Fruit fly (Drosophila melanogaster): ENCODE results near the gene CG34462.

Gene CG34462

DNA sequence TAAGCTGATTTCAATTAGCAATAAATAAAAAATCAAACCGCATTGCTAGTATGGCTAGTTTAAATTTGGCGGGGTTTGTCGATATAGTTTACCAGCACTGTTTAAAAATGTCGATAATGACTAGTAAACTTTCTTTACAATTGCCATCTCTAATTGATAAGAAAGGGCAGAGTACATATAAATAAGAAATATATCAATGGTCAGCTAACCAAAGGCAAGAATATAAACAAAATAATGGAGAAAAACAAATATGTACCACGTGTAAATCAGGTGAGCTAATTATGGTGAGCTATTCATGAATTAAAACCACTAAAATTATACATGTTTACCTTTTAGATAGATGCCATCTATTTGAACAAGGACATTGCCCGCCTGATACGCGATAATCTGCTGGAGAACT lies 10.5 kb downstream of the CG34462 start, which contains the start of gene Pex2:
Gene Pex2 (plus strand): TSS at position 131 of the 400 bp plus-strand sequence.
- no peak for TF ChIP-seq Clk (GFP tag; optimal IDR thresholded peaks at IDR 0.05)
- TF ChIP-seq CG12768 (GFP tag; optimal IDR thresholded peaks at IDR 0.05): peak; percentile 82
- peak; percentile 76 for TF ChIP-seq kay (GFP tag; ENCODE audit: borderline replicate concordance)
- TF ChIP-seq Mnt (GFP tag; optimal IDR thresholded peaks at IDR 0.05): peak; percentile 64
- TF ChIP-seq CG33017 (tag; optimal IDR thresholded peaks at IDR 0.05): peak; percentile 51
- TF ChIP-seq CG14711 (tag; optimal IDR thresholded peaks at IDR 0.05): peak; percentile 31
- no peak for TF ChIP-seq tj (GFP tag; optimal IDR thresholded peaks at IDR 0.05)
- peak; percentile 18 for TF ChIP-seq CG11617 (GFP tag; optimal IDR thresholded peaks at IDR 0.05)
- TF ChIP-seq bab1 (GFP tag; optimal IDR thresholded peaks at IDR 0.05): peak; percentile 53
- no peak for TF ChIP-seq cnc (optimal IDR thresholded peaks at IDR 0.05)
- peak; percentile 15 for TF ChIP-seq pad (GFP tag; optimal IDR thresholded peaks at IDR 0.05)
- peak; percentile 48 for TF ChIP-seq CG7101 (tag; optimal IDR thresholded peaks at IDR 0.05)
- TF ChIP-seq toe (GFP tag; optimal IDR thresholded peaks at IDR 0.05): peak; percentile 43
- no peak for TF ChIP-seq Hr96 (GFP tag; optimal IDR thresholded peaks at IDR 0.05)
- peak; percentile 99 for TF ChIP-seq cic (GFP tag; optimal IDR thresholded peaks at IDR 0.05)
- peak; percentile 57 for TF ChIP-seq CG1620 (GFP tag; optimal IDR thresholded peaks at IDR 0.05)
- TF ChIP-seq Crg-1 (GFP tag; optimal IDR thresholded peaks at IDR 0.05): peak; percentile 34
- peak; percentile 3 for TF ChIP-seq CG5204 (GFP tag; optimal IDR thresholded peaks at IDR 0.05)
- TF ChIP-seq ovo (GFP tag; optimal IDR thresholded peaks at IDR 0.05): no peak
- no peak for TF ChIP-seq CG7045 (GFP tag; optimal IDR thresholded peaks at IDR 0.05)

DNA sequence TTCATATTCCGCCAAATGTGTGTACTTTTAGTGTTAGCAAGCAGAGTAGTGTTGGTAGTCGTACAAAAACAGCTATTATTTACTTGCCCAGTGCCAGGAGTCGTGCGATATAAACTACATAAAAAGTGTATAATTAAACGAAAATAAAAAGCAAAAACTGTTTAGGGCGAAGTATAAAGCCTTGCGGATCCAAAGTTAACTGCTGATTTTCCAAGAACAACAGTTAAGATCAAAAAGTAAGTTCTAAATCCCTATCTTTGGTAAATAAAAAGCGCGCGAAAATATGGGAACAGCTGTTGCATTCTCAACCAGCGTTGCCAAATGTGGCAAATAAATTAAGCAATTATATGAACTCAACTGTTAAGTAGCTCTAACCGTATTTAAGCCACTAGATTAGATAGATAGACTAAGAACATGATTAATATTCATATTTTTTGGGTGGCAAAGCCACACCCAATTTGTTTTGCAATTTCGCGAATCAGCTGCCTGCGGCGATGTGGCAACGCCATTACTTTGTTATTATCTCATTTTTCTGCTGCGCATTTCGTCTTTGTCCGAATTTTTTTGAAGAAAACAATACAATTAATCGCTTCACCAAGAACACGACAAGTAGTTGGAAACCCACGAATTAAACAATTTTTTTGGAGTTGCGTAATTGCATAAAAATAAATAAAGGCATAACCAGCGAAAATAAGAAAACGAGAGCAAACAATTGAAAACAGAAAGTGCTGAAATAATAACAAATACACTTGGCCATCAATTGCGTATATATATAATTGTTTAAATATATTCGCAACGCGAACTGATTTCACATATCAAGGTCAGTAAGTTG lies 12.1 kb downstream of the CG34462 start, which contains the start of the genes Prim1 and CG7083:
Gene Prim1 (plus strand): TSS at position 51 of the 832 bp plus-strand sequence.
Gene CG7083 (plus strand): TSS at position 522 of the 832 bp plus-strand sequence.
- TF ChIP-seq CG7101 (tag; optimal IDR thresholded peaks at IDR 0.05): peak; percentile 79
- peak; percentile 79 for TF ChIP-seq CG12768 (GFP tag; optimal IDR thresholded peaks at IDR 0.05)
- peak; percentile 38 for TF ChIP-seq CG33017 (tag; optimal IDR thresholded peaks at IDR 0.05)
- TF ChIP-seq pad (GFP tag; optimal IDR thresholded peaks at IDR 0.05): peak; percentile 60
- peak; percentile 74 for TF ChIP-seq Hr96 (GFP tag; optimal IDR thresholded peaks at IDR 0.05)
- TF ChIP-seq CG14711 (tag; optimal IDR thresholded peaks at IDR 0.05): peak; percentile 56
- peak; percentile 85 for TF ChIP-seq CG11617 (GFP tag; optimal IDR thresholded peaks at IDR 0.05)
- peak; percentile 78 for TF ChIP-seq Crg-1 (GFP tag; optimal IDR thresholded peaks at IDR 0.05)
- peak; percentile 86 for TF ChIP-seq CG5204 (GFP tag; optimal IDR thresholded peaks at IDR 0.05)
- peak; percentile 30 for TF ChIP-seq cic (GFP tag; optimal IDR thresholded peaks at IDR 0.05)
- peak; percentile 83 for TF ChIP-seq toe (GFP tag; optimal IDR thresholded peaks at IDR 0.05)
- peak; percentile 41 for TF ChIP-seq tj (GFP tag; optimal IDR thresholded peaks at IDR 0.05)
- TF ChIP-seq Mnt (GFP tag; optimal IDR thresholded peaks at IDR 0.05): peak; percentile 67
- TF ChIP-seq Clk (GFP tag; optimal IDR thresholded peaks at IDR 0.05): no peak
- TF ChIP-seq bab1 (GFP tag; optimal IDR thresholded peaks at IDR 0.05): peak; percentile 69
- TF ChIP-seq cnc (optimal IDR thresholded peaks at IDR 0.05): no peak
- TF ChIP-seq CG7045 (GFP tag; optimal IDR thresholded peaks at IDR 0.05): peak; percentile 67
- peak; percentile 50 for TF ChIP-seq ovo (GFP tag; optimal IDR thresholded peaks at IDR 0.05)
- peak; percentile 85 for TF ChIP-seq CG1620 (GFP tag; optimal IDR thresholded peaks at IDR 0.05)
- TF ChIP-seq kay (GFP tag; ENCODE audit: borderline replicate concordance): peak; percentile 59

DNA sequence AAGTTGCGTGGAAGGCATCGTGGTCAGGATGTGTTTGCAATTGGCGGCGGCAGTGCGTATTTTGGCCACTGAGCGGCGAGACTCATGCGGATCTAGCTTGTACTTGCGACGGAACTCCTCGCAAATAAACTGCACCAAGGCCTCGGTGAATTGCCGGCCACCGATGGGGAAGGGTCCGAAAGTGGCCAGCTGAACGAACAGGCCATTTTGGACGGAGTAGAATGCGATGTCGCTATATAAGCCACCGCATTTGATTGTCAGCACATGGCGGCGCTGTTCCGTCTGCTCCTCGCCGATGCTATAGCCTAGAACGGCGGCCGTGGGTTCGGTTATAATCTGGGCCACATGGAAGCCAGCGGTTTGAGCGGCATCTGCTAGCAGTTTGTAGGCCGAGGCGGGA lies 16.8 kb downstream of the CG34462 start:
- TF ChIP-seq tj (GFP tag; optimal IDR thresholded peaks at IDR 0.05) (no peak), Clk (GFP tag; optimal IDR thresholded peaks at IDR 0.05) (no peak), CG7045 (GFP tag; optimal IDR thresholded peaks at IDR 0.05) (no peak), ovo (GFP tag; optimal IDR thresholded peaks at IDR 0.05) (no peak), kay (GFP tag; ENCODE audit: borderline replicate concordance) (no peak)

DNA sequence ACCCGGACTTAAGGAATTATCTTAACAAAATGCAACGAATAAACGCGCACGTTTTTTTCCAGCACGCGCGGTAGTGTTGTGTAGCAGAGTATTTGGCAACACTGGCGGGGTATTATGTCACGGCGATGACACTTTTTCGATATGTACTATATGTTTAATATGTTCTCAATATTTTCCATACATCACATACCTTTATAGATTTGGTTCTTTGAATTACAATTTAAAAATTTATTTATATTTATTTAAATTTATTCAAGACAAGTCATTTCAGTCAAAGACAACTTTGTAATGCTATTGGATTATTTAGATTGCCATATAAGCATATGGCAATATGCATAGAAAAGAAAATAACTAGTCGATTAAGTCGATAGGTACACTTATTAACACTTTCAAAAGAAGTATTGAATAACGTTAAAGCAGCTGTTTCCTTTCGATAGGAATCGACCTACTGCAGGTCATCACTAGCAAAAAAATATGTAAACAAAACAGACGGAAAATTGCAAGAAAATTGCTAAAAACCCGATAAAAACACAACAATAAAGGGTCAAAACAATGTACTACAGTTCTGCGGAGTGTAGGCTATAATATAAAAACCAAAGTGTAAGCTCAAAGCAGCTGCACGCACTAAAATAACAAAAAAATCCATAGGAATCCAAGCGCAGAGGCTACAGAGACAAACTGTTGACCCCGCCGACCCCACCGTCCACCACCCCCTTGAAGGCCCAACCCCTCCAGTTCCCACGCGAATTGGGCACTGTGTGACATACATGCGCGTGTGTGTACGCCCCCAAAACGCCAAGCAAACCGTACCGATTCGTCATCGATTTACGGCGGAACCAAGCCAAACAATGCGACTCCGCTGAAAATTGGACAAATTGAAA lies 18.0 kb downstream of the CG34462 start, which contains the start of the genes CG7182 and GAPcenA:
Gene CG7182 (minus strand): TSS at position 283 of the 881 bp plus-strand sequence.
Gene GAPcenA (plus strand): TSS at position 462 of the 881 bp plus-strand sequence.
- peak; percentile 77 for TF ChIP-seq toe (GFP tag; optimal IDR thresholded peaks at IDR 0.05)
- TF ChIP-seq CG1620 (GFP tag; optimal IDR thresholded peaks at IDR 0.05): peak; percentile 79
- peak; percentile 80 for TF ChIP-seq CG7045 (GFP tag; optimal IDR thresholded peaks at IDR 0.05)
- TF ChIP-seq Mnt (GFP tag; optimal IDR thresholded peaks at IDR 0.05): peak; percentile 94
- peak; percentile 83 for TF ChIP-seq CG33017 (tag; optimal IDR thresholded peaks at IDR 0.05)
- TF ChIP-seq CG5204 (GFP tag; optimal IDR thresholded peaks at IDR 0.05): no peak
- TF ChIP-seq Clk (GFP tag; optimal IDR thresholded peaks at IDR 0.05): peak; percentile 56
- peak; percentile 68 for TF ChIP-seq Crg-1 (GFP tag; optimal IDR thresholded peaks at IDR 0.05)
- TF ChIP-seq CG12768 (GFP tag; optimal IDR thresholded peaks at IDR 0.05): peak; percentile 76
- peak; percentile 80 for TF ChIP-seq bab1 (GFP tag; optimal IDR thresholded peaks at IDR 0.05)
- TF ChIP-seq CG7101 (tag; optimal IDR thresholded peaks at IDR 0.05): peak; percentile 89
- TF ChIP-seq CG11617 (GFP tag; optimal IDR thresholded peaks at IDR 0.05): peak; percentile 88
- peak; percentile 81 for TF ChIP-seq pad (GFP tag; optimal IDR thresholded peaks at IDR 0.05)
- peak; percentile 65 for TF ChIP-seq Hr96 (GFP tag; optimal IDR thresholded peaks at IDR 0.05)
- TF ChIP-seq ovo (GFP tag; optimal IDR thresholded peaks at IDR 0.05): peak; percentile 50
- peak; percentile 89 for TF ChIP-seq CG14711 (tag; optimal IDR thresholded peaks at IDR 0.05)
- TF ChIP-seq cic (GFP tag; optimal IDR thresholded peaks at IDR 0.05): no peak
- TF ChIP-seq cnc (optimal IDR thresholded peaks at IDR 0.05): no peak
- peak; percentile 62 for TF ChIP-seq tj (GFP tag; optimal IDR thresholded peaks at IDR 0.05)
- TF ChIP-seq kay (GFP tag; ENCODE audit: borderline replicate concordance): no peak
